Worm (Caenorhabditis elegans): ENCODE results near the gene cwf-19L2.

The cwf-19L2 gene

DNA sequence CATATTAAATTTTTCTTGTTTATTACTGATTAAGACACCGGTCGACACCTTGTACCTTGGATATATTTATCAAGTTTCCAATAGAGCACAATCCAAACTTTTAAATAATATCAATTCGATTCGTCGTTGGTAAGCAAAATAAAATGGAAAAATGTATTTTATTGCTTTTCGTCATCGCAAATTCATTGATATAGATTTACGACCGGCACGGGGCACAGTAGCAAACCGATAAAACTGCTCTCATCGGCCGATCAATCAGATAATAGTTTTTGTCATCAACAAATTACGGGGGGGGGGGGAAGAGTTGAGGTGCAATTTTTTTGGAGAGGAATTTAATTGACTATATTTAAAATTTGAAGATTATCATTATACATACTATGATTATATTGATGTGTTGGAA is 29.9 kb downstream of the cwf-19L2 start:
- TF ChIP-seq hmbx-1 (tag; optimal IDR thresholded peaks at IDR 0.05), result no peak
- no peak for TF ChIP-seq pes-1 (GFP tag; IDR thresholded peaks at IDR 0.05)
- no peak for TF ChIP-seq tbx-37 (GFP tag; conservative IDR thresholded peaks at IDR 0.05)
- no peak for TF ChIP-seq tra-4 (tag; optimal IDR thresholded peaks at IDR 0.05)
- TF ChIP-seq hmg-4 (GFP tag; optimal IDR thresholded peaks at IDR 0.05), result no peak
- TF ChIP-seq aly-1 (tag; optimal IDR thresholded peaks at IDR 0.05), result no peak
- TF ChIP-seq ama-1 (optimal IDR thresholded peaks at IDR 0.05), result no peak
- no peak for TF ChIP-seq ets-7 (tag; optimal IDR thresholded peaks at IDR 0.05)
- no peak for TF ChIP-seq flt-1 (GFP tag; IDR thresholded peaks at IDR 0.05)
- no peak for TF ChIP-seq B0310.2 (tag; optimal IDR thresholded peaks at IDR 0.05)
- no peak for TF ChIP-seq ceh-13 (GFP tag; optimal IDR thresholded peaks at IDR 0.05)
- no peak for TF ChIP-seq hnd-1 (tag; optimal IDR thresholded peaks at IDR 0.05)
- TF ChIP-seq scrt-1 (GFP tag; IDR thresholded peaks at IDR 0.05), result no peak
- no peak for TF ChIP-seq tbx-11 (GFP tag; IDR thresholded peaks at IDR 0.05)
- TF ChIP-seq sea-1 (GFP tag; conservative IDR thresholded peaks at IDR 0.05), result no peak
- no peak for TF ChIP-seq ceh-36 (tag; optimal IDR thresholded peaks at IDR 0.05)
- TF ChIP-seq F13C5.2 (tag; optimal IDR thresholded peaks at IDR 0.05), result no peak

DNA sequence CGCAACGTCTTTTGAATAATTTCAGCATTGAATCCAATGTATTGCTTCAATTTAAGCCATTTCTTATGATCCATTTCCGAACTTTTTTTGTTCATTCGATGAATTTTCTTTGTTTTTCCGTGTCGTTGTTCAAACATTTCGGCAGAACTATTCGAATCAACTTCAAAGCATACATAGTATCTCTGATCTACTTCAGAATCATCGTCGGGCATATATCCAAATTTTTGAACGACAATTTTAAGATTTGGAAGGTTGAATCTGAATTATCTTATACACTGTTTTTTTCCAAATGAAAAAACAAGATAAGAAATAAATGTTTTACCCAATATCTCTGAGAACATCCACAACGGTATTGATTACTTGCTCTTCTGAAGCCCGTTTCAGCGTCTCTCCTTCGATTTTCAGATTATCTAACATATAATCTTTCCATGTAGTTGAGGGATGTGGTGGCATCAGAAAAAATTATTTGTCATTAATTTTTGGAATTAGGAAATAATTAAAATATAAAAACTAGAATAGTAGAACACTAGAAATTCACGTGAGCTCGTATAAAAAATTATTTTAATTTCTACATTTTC is 35.8 kb downstream of the cwf-19L2 start, which contains the start of gene lab-2:
lab-2 (minus strand) TSS at position 453 of the 578 bp plus-strand sequence.
- TF ChIP-seq pes-1 (GFP tag; IDR thresholded peaks at IDR 0.05) (no peak), ceh-13 (GFP tag; optimal IDR thresholded peaks at IDR 0.05) (no peak), tbx-37 (GFP tag; conservative IDR thresholded peaks at IDR 0.05) (no peak), ceh-36 (tag; optimal IDR thresholded peaks at IDR 0.05) (no peak), flt-1 (GFP tag; IDR thresholded peaks at IDR 0.05) (no peak), hmg-4 (GFP tag; optimal IDR thresholded peaks at IDR 0.05) (no peak), B0310.2 (tag; optimal IDR thresholded peaks at IDR 0.05) (no peak), sea-1 (GFP tag; conservative IDR thresholded peaks at IDR 0.05) (no peak), tbx-11 (GFP tag; IDR thresholded peaks at IDR 0.05) (no peak), scrt-1 (GFP tag; IDR thresholded peaks at IDR 0.05) (no peak), hnd-1 (tag; optimal IDR thresholded peaks at IDR 0.05) (no peak), aly-1 (tag; optimal IDR thresholded peaks at IDR 0.05) (no peak), tra-4 (tag; optimal IDR thresholded peaks at IDR 0.05) (no peak), hmbx-1 (tag; optimal IDR thresholded peaks at IDR 0.05) (no peak), F13C5.2 (tag; optimal IDR thresholded peaks at IDR 0.05) (no peak), ets-7 (tag; optimal IDR thresholded peaks at IDR 0.05) (no peak), ama-1 (optimal IDR thresholded peaks at IDR 0.05) (no peak)

DNA sequence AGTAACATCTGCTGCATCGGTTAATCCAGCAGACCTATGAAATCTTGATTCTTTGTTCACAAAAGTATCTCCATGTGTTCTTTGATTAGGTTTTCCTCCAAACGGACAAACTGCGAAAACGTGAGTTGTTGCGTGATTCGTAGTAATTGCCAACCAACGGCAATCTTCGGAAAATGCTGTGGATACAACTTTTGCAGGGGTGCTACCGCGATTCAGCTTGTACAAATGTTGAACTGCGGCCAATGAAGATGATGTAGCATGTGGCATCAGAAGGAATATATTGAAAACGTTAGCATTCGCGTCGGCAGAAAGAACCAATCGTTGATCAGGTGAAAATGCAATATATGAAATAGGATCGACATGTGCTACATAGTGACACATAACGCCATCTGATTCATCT is 38.2 kb downstream of the cwf-19L2 start:
- TF ChIP-seq ceh-36 (tag; optimal IDR thresholded peaks at IDR 0.05) (no peak), flt-1 (GFP tag; IDR thresholded peaks at IDR 0.05) (no peak)

DNA sequence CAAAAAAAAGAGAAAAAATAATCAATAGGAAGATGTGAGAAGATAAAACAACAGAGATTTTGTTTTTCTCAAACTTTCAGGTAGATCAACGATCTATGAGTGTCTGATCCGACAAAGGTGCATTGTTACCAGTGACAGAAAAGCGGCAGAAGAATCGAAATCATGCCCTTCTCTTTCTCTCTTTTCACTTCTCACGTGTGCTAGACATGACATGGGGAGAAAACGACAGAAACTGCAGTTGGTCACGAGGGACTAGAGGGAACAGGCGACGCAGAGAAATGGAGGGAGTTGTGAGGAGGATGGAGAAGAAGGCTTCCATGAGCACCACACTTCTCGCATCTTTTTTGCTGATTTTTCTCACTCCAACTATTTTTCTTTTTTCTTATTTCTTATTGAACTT is 41.8 kb downstream of the cwf-19L2 start, which contains the start of gene F56C9.10:
F56C9.10 (minus strand) TSS at position 97 of the 400 bp plus-strand sequence.
- no peak for TF ChIP-seq B0310.2 (tag; optimal IDR thresholded peaks at IDR 0.05)
- no peak for TF ChIP-seq tbx-37 (GFP tag; conservative IDR thresholded peaks at IDR 0.05)
- no peak for TF ChIP-seq sea-1 (GFP tag; conservative IDR thresholded peaks at IDR 0.05)
- TF ChIP-seq ceh-36 (tag; optimal IDR thresholded peaks at IDR 0.05), result no peak
- TF ChIP-seq pes-1 (GFP tag; IDR thresholded peaks at IDR 0.05), result no peak
- TF ChIP-seq ets-7 (tag; optimal IDR thresholded peaks at IDR 0.05), result no peak
- TF ChIP-seq hmg-4 (GFP tag; optimal IDR thresholded peaks at IDR 0.05), result peak; percentile 40
- TF ChIP-seq flt-1 (GFP tag; IDR thresholded peaks at IDR 0.05), result no peak
- no peak for TF ChIP-seq tbx-11 (GFP tag; IDR thresholded peaks at IDR 0.05)
- TF ChIP-seq F13C5.2 (tag; optimal IDR thresholded peaks at IDR 0.05), result peak; percentile 25
- TF ChIP-seq tra-4 (tag; optimal IDR thresholded peaks at IDR 0.05), result no peak
- no peak for TF ChIP-seq aly-1 (tag; optimal IDR thresholded peaks at IDR 0.05)
- no peak for TF ChIP-seq ama-1 (optimal IDR thresholded peaks at IDR 0.05)
- TF ChIP-seq scrt-1 (GFP tag; IDR thresholded peaks at IDR 0.05), result no peak
- TF ChIP-seq hmbx-1 (tag; optimal IDR thresholded peaks at IDR 0.05), result no peak
- TF ChIP-seq ceh-13 (GFP tag; optimal IDR thresholded peaks at IDR 0.05), result no peak
- TF ChIP-seq hnd-1 (tag; optimal IDR thresholded peaks at IDR 0.05), result no peak

DNA sequence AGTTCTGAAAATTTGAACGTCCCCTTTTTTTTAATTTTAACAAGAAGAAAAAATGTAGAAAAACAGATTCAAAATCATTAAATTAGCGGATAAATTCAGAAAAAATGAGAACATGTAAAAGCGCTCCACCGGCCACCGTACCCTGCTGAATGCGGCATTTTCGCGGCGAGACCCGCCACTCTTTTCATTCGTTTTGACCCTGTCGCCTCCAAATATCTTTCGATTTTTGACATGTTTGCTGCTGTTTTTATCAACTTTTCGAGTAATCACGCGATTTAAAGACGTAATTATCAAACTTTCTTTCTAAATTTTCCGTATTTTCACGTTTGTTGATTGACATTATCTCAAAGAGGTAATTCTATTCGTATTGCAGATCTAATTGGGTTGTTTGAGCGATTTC is 42.8 kb downstream of the cwf-19L2 start, which contains the start of gene gsp-2:
gsp-2 (plus strand) TSS at position 374 of the 400 bp plus-strand sequence.
- TF ChIP-seq hnd-1 (tag; optimal IDR thresholded peaks at IDR 0.05) (no peak), hmg-4 (GFP tag; optimal IDR thresholded peaks at IDR 0.05) (peak; percentile 10), B0310.2 (tag; optimal IDR thresholded peaks at IDR 0.05) (no peak), ets-7 (tag; optimal IDR thresholded peaks at IDR 0.05) (no peak), sea-1 (GFP tag; conservative IDR thresholded peaks at IDR 0.05) (no peak), ama-1 (optimal IDR thresholded peaks at IDR 0.05) (no peak), tra-4 (tag; optimal IDR thresholded peaks at IDR 0.05) (no peak)

DNA sequence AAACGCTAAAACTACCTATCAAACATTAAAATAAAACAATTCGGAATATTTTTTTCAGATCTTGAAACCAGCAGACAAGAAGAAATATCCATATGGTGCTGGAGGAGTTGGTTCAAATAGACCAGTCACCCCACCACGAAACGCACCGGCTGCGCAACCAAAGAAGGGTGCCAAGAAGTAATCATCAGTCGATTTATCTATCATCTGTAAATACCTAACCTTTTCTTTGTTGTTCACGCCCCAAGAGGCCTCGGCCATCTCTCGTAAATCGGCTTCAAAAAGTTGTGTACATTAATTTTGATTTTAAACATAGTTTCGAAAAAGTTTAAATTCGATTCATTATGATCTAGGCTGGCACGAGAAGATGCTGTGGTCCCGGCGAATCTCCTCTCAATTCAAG is 44.6 kb downstream of the cwf-19L2 start:
- TF ChIP-seq tbx-11 (GFP tag; IDR thresholded peaks at IDR 0.05), result 0 out of 2 replicates have a peak, but pooled peaks have one; percentile 10
- no peak for TF ChIP-seq hnd-1 (tag; optimal IDR thresholded peaks at IDR 0.05)

DNA sequence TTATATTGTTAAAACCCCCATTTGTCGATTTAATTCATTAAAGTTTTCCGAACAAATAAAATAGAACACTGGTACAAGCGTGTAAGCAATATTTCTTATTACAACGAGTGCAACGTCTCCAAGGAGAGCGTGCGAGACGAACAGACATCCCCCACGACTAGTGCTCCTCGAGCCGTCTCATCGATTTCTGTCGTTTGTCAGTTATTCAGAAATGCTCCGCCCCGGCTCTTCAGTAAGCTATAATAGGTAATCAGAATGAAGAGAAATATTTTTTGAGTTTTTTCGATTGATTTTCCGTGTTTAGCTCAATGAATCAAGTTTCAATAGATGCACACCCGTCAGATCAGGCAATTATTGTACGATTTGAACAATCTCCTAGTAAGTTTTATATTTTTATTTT is 45.3 kb downstream of the cwf-19L2 start, which contains the start of gene kap-1:
kap-1 (plus strand) TSS at position 143 of the 400 bp plus-strand sequence.
- TF ChIP-seq aly-1 (tag; optimal IDR thresholded peaks at IDR 0.05), result no peak
- TF ChIP-seq F13C5.2 (tag; optimal IDR thresholded peaks at IDR 0.05), result no peak
- no peak for TF ChIP-seq pes-1 (GFP tag; IDR thresholded peaks at IDR 0.05)
- no peak for TF ChIP-seq scrt-1 (GFP tag; IDR thresholded peaks at IDR 0.05)
- TF ChIP-seq flt-1 (GFP tag; IDR thresholded peaks at IDR 0.05), result no peak
- no peak for TF ChIP-seq hnd-1 (tag; optimal IDR thresholded peaks at IDR 0.05)
- TF ChIP-seq ama-1 (optimal IDR thresholded peaks at IDR 0.05), result no peak
- no peak for TF ChIP-seq tbx-37 (GFP tag; conservative IDR thresholded peaks at IDR 0.05)
- TF ChIP-seq sea-1 (GFP tag; conservative IDR thresholded peaks at IDR 0.05), result no peak
- TF ChIP-seq tra-4 (tag; optimal IDR thresholded peaks at IDR 0.05), result no peak
- TF ChIP-seq ceh-13 (GFP tag; optimal IDR thresholded peaks at IDR 0.05), result no peak
- TF ChIP-seq ceh-36 (tag; optimal IDR thresholded peaks at IDR 0.05), result no peak
- no peak for TF ChIP-seq tbx-11 (GFP tag; IDR thresholded peaks at IDR 0.05)
- TF ChIP-seq ets-7 (tag; optimal IDR thresholded peaks at IDR 0.05), result no peak
- TF ChIP-seq hmg-4 (GFP tag; optimal IDR thresholded peaks at IDR 0.05), result no peak
- no peak for TF ChIP-seq hmbx-1 (tag; optimal IDR thresholded peaks at IDR 0.05)

All from whole organism, early embryonic.